Fruit fly (Drosophila melanogaster) whole organism, embryonic: Measurements from ENCODE around the gene baf.

Experiments used
- CG10462 ChIP-seq: fragments of 200-800 bp; sonication (Bioruptor generic); optimal IDR thresholded peaks from 2 replicates; lab custom pipeline; 2016; ENCODE audit warnings: missing biosample characterization, missing genetic modification characterization
- CG10654 ChIP-seq: fragments of 200-800 bp; sonication (Bioruptor generic); optimal IDR thresholded peaks from 2 replicates; lab custom pipeline; 2016; ENCODE audit warnings: missing biosample characterization, missing genetic modification characterization
- CG11504 ChIP-seq: fragments of 200-800 bp; sonication (Bioruptor generic); optimal IDR thresholded peaks from 3 replicates; lab custom pipeline; 2019; ENCODE audit warnings: missing biosample characterization, mild to moderate bottlenecking, missing genetic modification characterization, moderate library complexity
- CG11560 ChIP-seq: fragments of 200-800 bp; sonication (Bioruptor generic); IDR thresholded peaks from 3 replicates; pipeline ENCODE4 v1.3.6; 2022; ENCODE audit warnings: missing biosample characterization, missing genetic modification characterization
- CG12071 ChIP-seq: fragments of 200-800 bp; sonication (Bioruptor generic); optimal IDR thresholded peaks from 3 replicates; lab custom pipeline; 2018; ENCODE audit warnings: missing biosample characterization, mild to moderate bottlenecking, missing genetic modification characterization
- CG12769 ChIP-seq: fragments of 200-800 bp; sonication (Bioruptor generic); optimal IDR thresholded peaks from 2 replicates; lab custom pipeline; 2019; ENCODE audit warnings: missing biosample characterization, mild to moderate bottlenecking, missing genetic modification characterization, moderate library complexity
- CG13296 ChIP-seq: fragments of 200-800 bp; sonication (Bioruptor generic); optimal IDR thresholded peaks from 3 replicates; lab custom pipeline; 2018; ENCODE audit warnings: missing biosample characterization, mild to moderate bottlenecking, missing genetic modification characterization
- CG15269 ChIP-seq: fragments of 200-800 bp; sonication (Bioruptor generic); optimal IDR thresholded peaks from 2 replicates; lab custom pipeline; 2018; ENCODE audit warnings: missing biosample characterization, mild to moderate bottlenecking, missing genetic modification characterization, moderate library complexity
- CG15479 ChIP-seq: fragments of 200-800 bp; sonication (Bioruptor generic); optimal IDR thresholded peaks from 3 replicates; lab custom pipeline; 2019; ENCODE audit warnings: missing biosample characterization, mild to moderate bottlenecking, missing genetic modification characterization, moderate library complexity
- CG15514 ChIP-seq: fragments of 200-800 bp; sonication (Bioruptor generic); optimal IDR thresholded peaks from 3 replicates; lab custom pipeline; 2017; ENCODE audit warnings: missing biosample characterization, missing genetic modification characterization, mild to moderate bottlenecking, moderate library complexity, missing genetic modification reagents
- CG15696 ChIP-seq: fragments of 200-800 bp; sonication (Bioruptor generic); optimal IDR thresholded peaks from 2 replicates; lab custom pipeline; 2019; ENCODE audit warnings: missing biosample characterization, mild to moderate bottlenecking, missing genetic modification characterization, moderate library complexity
- CG1647 ChIP-seq: fragments of 200-800 bp; sonication (Bioruptor generic); optimal IDR thresholded peaks from 3 replicates; lab custom pipeline; 2016; ENCODE audit warnings: missing biosample characterization, missing genetic modification characterization
- CG3163 ChIP-seq: fragments of 200-800 bp; sonication (Bioruptor generic); optimal IDR thresholded peaks from 3 replicates; lab custom pipeline; 2016; ENCODE audit warnings: missing biosample characterization, missing genetic modification characterization
- CG32767 ChIP-seq: fragments of 200-800 bp; sonication (Bioruptor generic); IDR thresholded peaks from 2 replicates; pipeline ENCODE4 v1.3.6; 2022; ENCODE audit warnings: missing biosample characterization, missing genetic modification characterization
- CG4282 ChIP-seq: fragments of 200-800 bp; sonication (Bioruptor generic); optimal IDR thresholded peaks from 2 replicates; lab custom pipeline; 2016; ENCODE audit warnings: missing biosample characterization, missing genetic modification characterization
- CG9932 ChIP-seq: fragments of 200-800 bp; sonication (Bioruptor generic); IDR thresholded peaks from 2 replicates; pipeline ENCODE4 v1.3.6; 2022; ENCODE audit warnings: missing biosample characterization, missing genetic modification characterization
- D ChIP-seq, 2 experiments: fragments of 200-800 bp in 1 of 2; fragments of >200 bp in 1 of 2; sonication (Bioruptor generic) in 1 of 2; optimal IDR thresholded peaks; 2 replicates in 1 of 2; 3 replicates in 1 of 2; lab custom pipeline; 2017; ENCODE audit warnings: mild to moderate bottlenecking in 1 of 2, missing biosample characterization in 1 of 2, missing genetic modification characterization in 1 of 2, missing genetic modification reagents in 1 of 2
- Dip3 ChIP-seq: fragments of 200-800 bp; sonication (Bioruptor generic); optimal IDR thresholded peaks from 3 replicates; lab custom pipeline; 2016; ENCODE audit warnings: missing biosample characterization, missing genetic modification characterization
- Dref ChIP-seq: fragments of 200-800 bp; sonication (Bioruptor generic); IDR thresholded peaks from 2 replicates; pipeline ENCODE4 v1.3.6; 2022; ENCODE audit warnings: missing biosample characterization, missing genetic modification characterization
- Elba2 ChIP-seq: fragments of 200-800 bp; sonication (Bioruptor generic); optimal IDR thresholded peaks from 3 replicates; lab custom pipeline; 2016; ENCODE audit warnings: missing biosample characterization, missing genetic modification characterization
- HHEX ChIP-seq: fragments of 200-800 bp; sonication (Bioruptor generic); optimal IDR thresholded peaks from 3 replicates; lab custom pipeline; 2017; ENCODE audit warnings: missing biosample characterization, mild to moderate bottlenecking, missing genetic modification characterization, missing genetic modification reagents
- Hsf ChIP-seq: fragments of 200-800 bp; sonication (Bioruptor generic); optimal IDR thresholded peaks from 3 replicates; lab custom pipeline; 2016; ENCODE audit warnings: missing biosample characterization, missing genetic modification characterization
- Jarid2 ChIP-seq: fragments of 200-800 bp; sonication (Bioruptor generic); optimal IDR thresholded peaks from 3 replicates; lab custom pipeline; 2017; ENCODE audit warnings: mild to moderate bottlenecking, missing biosample characterization, missing genetic modification reagents, missing genetic modification characterization
- Lhr ChIP-seq: fragments of 200-800 bp; sonication (Bioruptor generic); optimal IDR thresholded peaks from 3 replicates; lab custom pipeline; 2017; ENCODE audit warnings: mild to moderate bottlenecking, missing biosample characterization, missing genetic modification reagents, missing genetic modification characterization
- MBD-R2 ChIP-seq: fragments of 200-800 bp; sonication (Bioruptor generic); IDR thresholded peaks from 2 replicates; pipeline ENCODE4 v1.3.6; 2022; ENCODE audit warnings: missing biosample characterization, missing genetic modification characterization
- Max ChIP-seq: fragments of 200-800 bp; sonication (Bioruptor generic); optimal IDR thresholded peaks from 2 replicates; lab custom pipeline; 2016; ENCODE audit warnings: missing biosample characterization, mild to moderate bottlenecking, missing genetic modification characterization
- Nf-YA ChIP-seq: fragments of 200-800 bp; sonication (Bioruptor generic); IDR thresholded peaks from 2 replicates; pipeline ENCODE4 v1.3.6; 2022; ENCODE audit warnings: missing biosample characterization, missing genetic modification characterization
- Opbp ChIP-seq: fragments of 200-800 bp; sonication (Bioruptor generic); IDR thresholded peaks from 3 replicates; pipeline ENCODE4 v1.3.6; 2022; ENCODE audit warnings: missing biosample characterization, missing genetic modification characterization; ENCODE audit not compliant: partially characterized antibody
- Stat92E ChIP-seq, 3 experiments: fragments of >200 bp in 2 of 3; fragments of 200-800 bp in 1 of 3; sonication (Bioruptor generic) in 1 of 3; optimal IDR thresholded peaks; 2 replicates each; lab custom pipeline; 2017 to 2019; ENCODE audit warnings: missing biosample characterization in 3 of 3, missing genetic modification characterization in 3 of 3, mild to moderate bottlenecking in 1 of 3, moderate library complexity in 1 of 3
- ab ChIP-seq: fragments of 200-800 bp; sonication (Bioruptor generic); optimal IDR thresholded peaks from 2 replicates; lab custom pipeline; 2016; ENCODE audit warnings: missing biosample characterization, missing genetic modification characterization
- abd-A ChIP-seq: fragments of 200-800 bp; sonication (Bioruptor generic); optimal IDR thresholded peaks from 3 replicates; lab custom pipeline; 2019; ENCODE audit warnings: missing biosample characterization, mild to moderate bottlenecking, missing genetic modification characterization, moderate library complexity
- cas ChIP-seq: fragments of 200-800 bp; sonication (Bioruptor generic); IDR thresholded peaks from 2 replicates; pipeline ENCODE4 v1.3.6; 2022; ENCODE audit warnings: missing biosample characterization, missing genetic modification characterization
- caup ChIP-seq: fragments of 200-800 bp; sonication (Bioruptor generic); optimal IDR thresholded peaks from 3 replicates; lab custom pipeline; 2017; ENCODE audit warnings: missing biosample characterization, mild to moderate bottlenecking, missing genetic modification characterization, moderate library complexity; ENCODE audit not compliant: severe bottlenecking
- chinmo ChIP-seq: fragments of 200-800 bp; sonication (Bioruptor generic); IDR thresholded peaks from 4 replicates; pipeline ENCODE4 v1.3.6; 2022; ENCODE audit warnings: missing biosample characterization, missing genetic modification characterization; ENCODE audit not compliant: partially characterized antibody
- dm ChIP-seq: fragments of 200-800 bp; sonication (Bioruptor generic); optimal IDR thresholded peaks from 3 replicates; lab custom pipeline; 2016; ENCODE audit warnings: missing biosample characterization, missing genetic modification characterization
- dmrt99B ChIP-seq: fragments of 200-800 bp; sonication (Bioruptor generic); optimal IDR thresholded peaks from 2 replicates; lab custom pipeline; 2018; ENCODE audit warnings: missing biosample characterization, mild to moderate bottlenecking, missing genetic modification characterization, moderate library complexity
- grn ChIP-seq: fragments of 200-800 bp; sonication (Bioruptor generic); optimal IDR thresholded peaks from 3 replicates; lab custom pipeline; 2017; ENCODE audit warnings: missing biosample characterization, missing genetic modification characterization
- ham ChIP-seq: fragments of 200-800 bp; sonication (Bioruptor generic); IDR thresholded peaks from 2 replicates; pipeline ENCODE4 v1.3.6; 2022; ENCODE audit warnings: missing biosample characterization, missing genetic modification characterization
- kah ChIP-seq: fragments of 200-800 bp; sonication (Bioruptor generic); optimal IDR thresholded peaks from 2 replicates; lab custom pipeline; 2018; ENCODE audit warnings: missing biosample characterization, mild to moderate bottlenecking, missing genetic modification characterization
- nerfin-2 ChIP-seq: fragments of 200-800 bp; sonication (Bioruptor generic); IDR thresholded peaks from 2 replicates; pipeline ENCODE4 v1.3.6; 2022; ENCODE audit warnings: missing biosample characterization, missing genetic modification characterization; ENCODE audit not compliant: partially characterized antibody
- otp ChIP-seq: fragments of 200-800 bp; sonication (Bioruptor generic); IDR thresholded peaks from 3 replicates; pipeline ENCODE4, ENCODE4 v1.3.6; 2022; ENCODE audit warnings: missing biosample characterization, missing genetic modification characterization
- pb ChIP-seq: fragments of 200-800 bp; sonication (Bioruptor generic); optimal IDR thresholded peaks from 3 replicates; lab custom pipeline; 2016; ENCODE audit warnings: missing biosample characterization, missing genetic modification characterization
- slbo ChIP-seq: fragments of 200-800 bp; sonication (Bioruptor generic); IDR thresholded peaks from 2 replicates; pipeline ENCODE4 v1.3.6; 2022; ENCODE audit warnings: missing biosample characterization, missing genetic modification characterization
- sob ChIP-seq: fragments of 200-800 bp; sonication (Bioruptor generic); IDR thresholded peaks from 2 replicates; pipeline ENCODE4 v1.3.6; 2022; ENCODE audit warnings: missing biosample characterization, missing genetic modification characterization
- sug ChIP-seq: fragments of 200-800 bp; optimal IDR thresholded peaks from 2 replicates; lab custom pipeline; 2019; ENCODE audit warnings: missing biosample characterization, mild to moderate bottlenecking, missing genetic modification characterization, moderate library complexity
- zfh1 ChIP-seq: fragments of 200-800 bp; sonication (Bioruptor generic); IDR thresholded peaks from 3 replicates; pipeline ENCODE4 v1.3.6; 2022; ENCODE audit warnings: missing biosample characterization, missing genetic modification characterization

The baf gene

DNA sequence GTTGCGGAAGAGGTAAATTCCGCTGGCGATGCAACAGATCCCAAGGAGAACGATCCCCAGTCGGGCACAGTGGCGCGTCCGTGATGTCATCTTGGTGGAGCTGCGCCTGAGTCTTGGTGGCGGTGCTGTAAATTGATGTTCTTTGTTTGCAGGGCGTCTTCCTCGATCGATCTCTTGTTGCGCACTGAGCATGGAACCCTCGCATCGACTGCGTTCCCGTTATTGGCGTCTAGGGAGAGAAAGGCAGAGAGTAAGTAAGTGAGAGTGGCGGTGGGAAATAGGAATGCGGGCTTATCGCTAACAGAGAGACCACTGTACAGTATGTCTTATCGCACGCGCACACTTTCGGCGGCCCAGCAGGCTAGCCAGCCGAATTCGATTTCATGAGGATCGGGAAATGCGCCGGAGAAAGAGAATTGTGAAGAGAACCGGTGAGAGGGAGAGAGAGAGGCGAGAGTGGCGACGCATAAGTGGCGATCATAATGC, 37.8 kb upstream of the baf start (continued):
- TF ChIP-seq nerfin-2 (GFP tag; lab: Robert Waterston, UW) (no peak), Dref (GFP tag; lab: Robert Waterston, UW) (no peak), D (optimal IDR thresholded peaks at IDR 0.05; lab: Kevin White, UChicago) (peak; percentile 61), D (GFP tag; optimal IDR thresholded peaks at IDR 0.05; lab: Kevin White, UChicago) (no peak), CG15696 (tag; lab: Kevin White, UChicago) (no peak), Lhr (GFP tag; lab: Kevin White, UChicago) (no peak), Jarid2 (peak; percentile 73), Hsf (GFP tag; lab: Kevin White, UChicago) (no peak), otp (GFP tag; lab: Robert Waterston, UW) (no peak), zfh1 (GFP tag; lab: Robert Waterston, UW) (no peak), slbo (GFP tag; lab: Robert Waterston, UW) (no peak), CG15479 (peak; percentile 59), CG15514 (GFP tag; lab: Kevin White, UChicago) (no peak), Max (no peak), Nf-YA (GFP tag; lab: Robert Waterston, UW) (no peak), abd-A (tag; lab: Kevin White, UChicago) (no peak), HHEX (GFP tag; lab: Kevin White, UChicago) (no peak), Dip3 (GFP tag; lab: Kevin White, UChicago) (no peak), pb (GFP tag; lab: Kevin White, UChicago) (no peak), cas (GFP tag; lab: Robert Waterston, UW) (no peak), CG9932 (GFP tag; lab: Robert Waterston, UW) (no peak), dm (GFP tag; lab: Kevin White, UChicago) (peak; percentile 3), sob (GFP tag; lab: Robert Waterston, UW) (0 out of 2 replicates have a peak, but pooled peaks have one; percentile 17), Elba2 (no peak), CG11504 (tag; lab: Kevin White, UChicago) (no peak), Stat92E (GFP tag; optimal IDR thresholded peaks at IDR 0.05; lab: Kevin White, UChicago) (no peak), CG11560 (tag; lab: Robert Waterston, UW) (no peak), chinmo (GFP tag; lab: Robert Waterston, UW) (no peak), Opbp (GFP tag; lab: Robert Waterston, UW) (no peak; the same call in 2 of the 3 replicates), dmrt99B (tag; lab: Kevin White, UChicago) (no peak), CG1647 (GFP tag; lab: Kevin White, UChicago) (no peak), sug (no peak), CG32767 (no peak), CG4282 (no peak), CG10462 (GFP tag; lab: Kevin White, UChicago) (peak; percentile 69), CG10654 (GFP tag; lab: Kevin White, UChicago) (no peak), CG12769 (peak; percentile 48), caup (no peak), ab (no peak), CG3163 (GFP tag; lab: Kevin White, UChicago) (peak; percentile 80), kah (GFP tag; lab: Kevin White, UChicago) (peak; percentile 4), ham (GFP tag; lab: Robert Waterston, UW) (no peak), CG15269 (tag; lab: Kevin White, UChicago) (no peak), MBD-R2 (GFP tag; lab: Robert Waterston, UW) (no peak), CG13296 (GFP tag; lab: Kevin White, UChicago) (no peak), CG12071 (GFP tag; lab: Kevin White, UChicago) (no peak), grn (GFP tag; lab: Kevin White, UChicago) (no peak)
